Fruit fly (Drosophila melanogaster): ENCODE measurements around the gene sog.

The sog gene

dm6 chrX:15618953-15619630 is 14.1 kb downstream of the sog start (continued):
- TF ChIP-seq dimm (GFP tag; IDR thresholded peaks at IDR 0.05) (peak; percentile 78), CG2889 (GFP tag; IDR thresholded peaks at IDR 0.05) (peak; percentile 71), CG16813 (GFP tag; IDR thresholded peaks at IDR 0.05; ENCODE audit: partially characterized antibody) (no peak), jumu (GFP tag; optimal IDR thresholded peaks at IDR 0.05) (peak; percentile 77), wor (GFP tag; IDR thresholded peaks at IDR 0.05) (peak; percentile 51), CG8290 (GFP tag; optimal IDR thresholded peaks at IDR 0.05) (peak; percentile 80), CG8290 (tag; optimal IDR thresholded peaks at IDR 0.05) (peak in 1 of 2 experiments; percentile 78), D (optimal IDR thresholded peaks at IDR 0.05) (no peak), D (GFP tag; optimal IDR thresholded peaks at IDR 0.05) (peak; percentile 84), CG10274 (GFP tag; optimal IDR thresholded peaks at IDR 0.05) (peak; percentile 60), seq (GFP tag; IDR thresholded peaks at IDR 0.05) (peak; percentile 60), ara (GFP tag; IDR thresholded peaks at IDR 0.05) (peak; percentile 71; the same call in 1 of the 2 replicates), Bdp1 (GFP tag; optimal IDR thresholded peaks at IDR 0.05) (peak; percentile 25), zfh2 (GFP tag; optimal IDR thresholded peaks at IDR 0.05) (peak; percentile 58), tup (GFP tag; optimal IDR thresholded peaks at IDR 0.05) (peak; percentile 22), Sry-β (GFP tag; optimal IDR thresholded peaks at IDR 0.05) (peak; percentile 46), onecut (GFP tag; IDR thresholded peaks at IDR 0.05) (peak; percentile 76), CG33557 (GFP tag; optimal IDR thresholded peaks at IDR 0.05) (peak; percentile 57), tna (GFP tag; IDR thresholded peaks at IDR 0.05; ENCODE audit: partially characterized antibody) (no peak), Jarid2 (GFP tag; optimal IDR thresholded peaks at IDR 0.05) (peak; percentile 66), Fer3 (tag; optimal IDR thresholded peaks at IDR 0.05) (peak; percentile 71), Taf1 (GFP tag; IDR thresholded peaks at IDR 0.05) (peak; percentile 35; the same call in 1 of the 2 replicates), CG11456 (GFP tag; IDR thresholded peaks at IDR 0.05) (peak; percentile 88), CG4820 (GFP tag; optimal IDR thresholded peaks at IDR 0.05) (peak; percentile 84), en (GFP tag; optimal IDR thresholded peaks at IDR 0.05) (peak; percentile 43), Dip2 (GFP tag; IDR thresholded peaks at IDR 0.05) (no peak), CoRest (tag; optimal IDR thresholded peaks at IDR 0.05) (peak; percentile 85), Hmr (GFP tag; optimal IDR thresholded peaks at IDR 0.05) (peak; percentile 66), pan (optimal IDR thresholded peaks at IDR 0.05) (no peak), pan (GFP tag; optimal IDR thresholded peaks at IDR 0.05 in 1 of 2, IDR thresholded peaks at IDR 0.05 in 1 of 2) (peak in 1 of 2 experiments; percentile 73), CG9797 (GFP tag; optimal IDR thresholded peaks at IDR 0.05) (no peak), p53 (GFP tag; optimal IDR thresholded peaks at IDR 0.05) (peak; percentile 14), insv (GFP tag; optimal IDR thresholded peaks at IDR 0.05) (no peak), Six4 (GFP tag; optimal IDR thresholded peaks at IDR 0.05) (peak; percentile 87), Usf (GFP tag; optimal IDR thresholded peaks at IDR 0.05) (peak; percentile 50), CG4360 (GFP tag; IDR thresholded peaks at IDR 0.05) (0 out of 2 replicates have a peak, but pooled peaks have one; percentile 15), CG15601 (tag; optimal IDR thresholded peaks at IDR 0.05) (peak; percentile 72), CG8478 (optimal IDR thresholded peaks at IDR 0.05) (no peak), Awh (GFP tag; IDR thresholded peaks at IDR 0.05) (peak; percentile 78), ATbp (GFP tag; optimal IDR thresholded peaks at IDR 0.05) (peak; percentile 81), CG9215 (GFP tag; IDR thresholded peaks at IDR 0.05) (peak; percentile 63), Rfx (GFP tag; IDR thresholded peaks at IDR 0.05) (peak; percentile 84), CG11093 (GFP tag; IDR thresholded peaks at IDR 0.05) (peak; percentile 76; the same call in 2 of the 3 replicates), CG8765 (GFP tag; IDR thresholded peaks at IDR 0.05) (no peak), B-H2 (GFP tag; optimal IDR thresholded peaks at IDR 0.05) (peak; percentile 29), Lpt (GFP tag; optimal IDR thresholded peaks at IDR 0.05) (no peak), crc (GFP tag; optimal IDR thresholded peaks at IDR 0.05) (peak; percentile 32), Xrp1 (GFP tag; IDR thresholded peaks at IDR 0.05) (peak; percentile 81), corto (GFP tag; optimal IDR thresholded peaks at IDR 0.05) (no peak), exex (tag; optimal IDR thresholded peaks at IDR 0.05) (peak; percentile 44), CG7556 (GFP tag; optimal IDR thresholded peaks at IDR 0.05) (peak; percentile 74)
